ENCODE assay signal across 1 fruit fly cellular context in the genomic region with DNA sequence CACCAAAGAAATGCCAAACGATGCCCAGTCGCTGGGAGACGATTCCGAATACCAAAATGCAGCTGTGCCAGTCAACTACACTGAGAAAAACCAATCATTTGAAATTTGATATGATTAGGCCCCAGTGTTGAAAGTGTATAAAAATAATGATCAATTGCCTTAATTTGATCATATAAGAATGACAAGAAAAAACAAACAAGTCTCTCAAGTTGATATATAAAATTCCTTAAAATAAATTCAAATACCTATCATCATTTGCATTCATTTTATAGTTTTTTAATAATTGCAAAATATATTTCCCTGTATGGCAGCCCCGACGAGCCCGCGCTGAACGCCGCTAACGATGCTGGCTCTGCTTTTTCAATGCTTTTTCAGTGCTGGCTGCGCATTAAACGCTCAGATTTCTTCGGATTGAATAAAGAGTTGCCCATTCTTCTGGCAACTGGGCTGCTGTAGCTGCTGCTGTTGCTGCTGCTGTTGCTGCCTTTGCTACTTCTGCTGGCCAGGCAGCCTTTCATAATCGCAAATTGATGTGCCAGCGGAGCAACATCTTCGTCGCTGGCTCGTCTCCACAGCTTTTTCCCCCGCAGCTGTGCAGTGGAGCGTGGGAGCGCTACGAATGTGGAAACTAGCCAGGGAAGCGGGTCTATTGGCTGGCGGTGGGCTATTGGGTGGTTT.
TF ChIP-seq lines count a peak whose summit lies in the region.

No protein-coding gene starts in this region.

TF ChIP-seq in whole organism, embryonic, 481 proteins besides CTCF, POLR2A, EP300 and RAD21 (continued from another document and continues in another):
- TF ChIP-seq CG15601 (tag; optimal IDR thresholded peaks at IDR 0.05; lab: Kevin White, UChicago) (no peak), CG4404 (GFP tag; IDR thresholded peaks at IDR 0.05; lab: Robert Waterston, UW) (no peak), CG17359 (tag; optimal IDR thresholded peaks at IDR 0.05; lab: Kevin White, UChicago) (peak; percentile 52), ftz-f1 (GFP tag; optimal IDR thresholded peaks at IDR 0.05; lab: Kevin White, UChicago) (no peak), CG8089 (GFP tag; optimal IDR thresholded peaks at IDR 0.05; lab: Kevin White, UChicago) (no peak), CG18262 (tag; optimal IDR thresholded peaks at IDR 0.05; lab: Kevin White, UChicago) (peak; percentile 46), stwl (tag; optimal IDR thresholded peaks at IDR 0.05; lab: Kevin White, UChicago) (no peak), CG7745 (tag; optimal IDR thresholded peaks at IDR 0.05; lab: Kevin White, UChicago) (no peak), br (optimal IDR thresholded peaks at IDR 0.05; lab: Kevin White, UChicago) (no peak), bsh (GFP tag; optimal IDR thresholded peaks at IDR 0.05; lab: Kevin White, UChicago) (peak; percentile 7 to 46), CG18619 (GFP tag; optimal IDR thresholded peaks at IDR 0.05; lab: Kevin White, UChicago) (peak; percentile 26), cas (GFP tag; IDR thresholded peaks at IDR 0.05; lab: Robert Waterston, UW) (no peak), CG14710 (tag; optimal IDR thresholded peaks at IDR 0.05; lab: Kevin White, UChicago) (peak; percentile 17), CG7987 (GFP tag; optimal IDR thresholded peaks at IDR 0.05; lab: Kevin White, UChicago) (no peak), HLH3B (GFP tag; IDR thresholded peaks at IDR 0.05; lab: Robert Waterston, UW) (0 out of 2 replicates have a peak, but pooled peaks have one; percentile 27), sisA (GFP tag; IDR thresholded peaks at IDR 0.05; lab: Robert Waterston, UW) (0 out of 2 replicates have a peak, but pooled peaks have one; percentile 13), Opbp (GFP tag; IDR thresholded peaks at IDR 0.05; lab: Robert Waterston, UW; ENCODE audit: partially characterized antibody) (no peak), gce (GFP tag; IDR thresholded peaks at IDR 0.05; lab: Robert Waterston, UW) (0 out of 3 replicates have a peak, but pooled peaks have one; percentile 39), CG18764 (GFP tag; optimal IDR thresholded peaks at IDR 0.05; lab: Kevin White, UChicago) (no peak), Spps (tag; optimal IDR thresholded peaks at IDR 0.05; lab: Kevin White, UChicago) (no peak), B-H2 (GFP tag; optimal IDR thresholded peaks at IDR 0.05; lab: Kevin White, UChicago) (no peak), MTF-1 (GFP tag; optimal IDR thresholded peaks at IDR 0.05; lab: Kevin White, UChicago; ENCODE audit: borderline replicate concordance) (no peak), slbo (GFP tag; IDR thresholded peaks at IDR 0.05; lab: Robert Waterston, UW) (no peak), schlank (tag; optimal IDR thresholded peaks at IDR 0.05; lab: Kevin White, UChicago) (no peak), bab2 (GFP tag; optimal IDR thresholded peaks at IDR 0.05; lab: Kevin White, UChicago) (no peak), Gsc (GFP tag; IDR thresholded peaks at IDR 0.05; lab: Robert Waterston, UW) (no peak), CG10267 (tag; optimal IDR thresholded peaks at IDR 0.05; lab: Kevin White, UChicago) (peak; percentile 19), CG34224 (GFP tag; IDR thresholded peaks at IDR 0.05; lab: Robert Waterston, UW; ENCODE audit: partially characterized antibody) (no peak), knrl (GFP tag; IDR thresholded peaks at IDR 0.05; lab: Robert Waterston, UW; ENCODE audit: partially characterized antibody) (no peak), CG3847 (GFP tag; IDR thresholded peaks at IDR 0.05; lab: Robert Waterston, UW) (no peak), vfl (GFP tag; optimal IDR thresholded peaks at IDR 0.05; lab: Kevin White, UChicago) (no peak), jing (GFP tag; optimal IDR thresholded peaks at IDR 0.05; lab: Kevin White, UChicago) (no peak), chif (GFP tag; optimal IDR thresholded peaks at IDR 0.05; lab: Kevin White, UChicago) (no peak), Mrtf (GFP tag; IDR thresholded peaks at IDR 0.05; lab: Robert Waterston, UW) (no peak), disco-r (GFP tag; optimal IDR thresholded peaks at IDR 0.05; lab: Kevin White, UChicago) (no peak), CG43689 (GFP tag; IDR thresholded peaks at IDR 0.05; lab: Robert Waterston, UW) (no peak), CG17361 (GFP tag; IDR thresholded peaks at IDR 0.05; lab: Robert Waterston, UW) (peak; percentile 62), otp (GFP tag; IDR thresholded peaks at IDR 0.05; lab: Robert Waterston, UW) (no peak), CG13287 (GFP tag; IDR thresholded peaks at IDR 0.05; lab: Robert Waterston, UW; ENCODE audit: partially characterized antibody) (no peak), ham (GFP tag; IDR thresholded peaks at IDR 0.05; lab: Robert Waterston, UW) (no peak), pzg (GFP tag; optimal IDR thresholded peaks at IDR 0.05; lab: Kevin White, UChicago) (no peak), eyg (GFP tag; optimal IDR thresholded peaks at IDR 0.05; lab: Kevin White, UChicago) (no peak), Xbp1 (GFP tag; optimal IDR thresholded peaks at IDR 0.05; lab: Kevin White, UChicago) (peak; percentile 25), CG12155 (GFP tag; optimal IDR thresholded peaks at IDR 0.05; lab: Kevin White, UChicago) (no peak), CG16779 (GFP tag; IDR thresholded peaks at IDR 0.05; lab: Robert Waterston, UW) (no peak), CG15011 (GFP tag; optimal IDR thresholded peaks at IDR 0.05; lab: Kevin White, UChicago) (no peak), CG6813 (GFP tag; optimal IDR thresholded peaks at IDR 0.05; lab: Kevin White, UChicago) (no peak), Lhr (GFP tag; optimal IDR thresholded peaks at IDR 0.05; lab: Kevin White, UChicago) (no peak), CG3065 (GFP tag; optimal IDR thresholded peaks at IDR 0.05; lab: Kevin White, UChicago) (no peak), org-1 (GFP tag; optimal IDR thresholded peaks at IDR 0.05; lab: Kevin White, UChicago) (no peak), CG14441 (GFP tag; IDR thresholded peaks at IDR 0.05; lab: Robert Waterston, UW) (no peak), CG18599 (GFP tag; optimal IDR thresholded peaks at IDR 0.05; lab: Kevin White, UChicago) (no peak), Ravus (GFP tag; IDR thresholded peaks at IDR 0.05; lab: Robert Waterston, UW) (no peak), ATbp (GFP tag; optimal IDR thresholded peaks at IDR 0.05; lab: Kevin White, UChicago) (peak; percentile 19), dati (GFP tag; IDR thresholded peaks at IDR 0.05; lab: Robert Waterston, UW) (no peak), Sin3A (optimal IDR thresholded peaks at IDR 0.05; lab: Kevin White, UChicago) (no peak), CG30431 (GFP tag; optimal IDR thresholded peaks at IDR 0.05; lab: Kevin White, UChicago) (no peak), HmgZ (tag; optimal IDR thresholded peaks at IDR 0.05; lab: Kevin White, UChicago) (no peak), CG34422 (GFP tag; IDR thresholded peaks at IDR 0.05; lab: Robert Waterston, UW) (no peak), CG17802 (tag; optimal IDR thresholded peaks at IDR 0.05; lab: Kevin White, UChicago) (no peak), tgo (GFP tag; IDR thresholded peaks at IDR 0.05; lab: Robert Waterston, UW) (peak; percentile 43; the same call in 2 of the 3 replicates), gcm2 (GFP tag; optimal IDR thresholded peaks at IDR 0.05; lab: Kevin White, UChicago) (no peak), CG11398 (GFP tag; optimal IDR thresholded peaks at IDR 0.05; lab: Kevin White, UChicago) (no peak), CG8765 (GFP tag; IDR thresholded peaks at IDR 0.05; lab: Robert Waterston, UW) (no peak), fu2 (GFP tag; optimal IDR thresholded peaks at IDR 0.05; lab: Kevin White, UChicago) (no peak), ttk (GFP tag; IDR thresholded peaks at IDR 0.05; lab: Robert Waterston, UW) (0 out of 2 replicates have a peak, but pooled peaks have one; percentile 25), CG7839 (tag; optimal IDR thresholded peaks at IDR 0.05; lab: Kevin White, UChicago) (peak; percentile 57), CG4424 (GFP tag; optimal IDR thresholded peaks at IDR 0.05; lab: Kevin White, UChicago) (peak; percentile 38), CG30020 (tag; optimal IDR thresholded peaks at IDR 0.05; lab: Kevin White, UChicago) (no peak), Doc2 (GFP tag; IDR thresholded peaks at IDR 0.05; lab: Robert Waterston, UW) (no peak), CG32772 (GFP tag; IDR thresholded peaks at IDR 0.05; lab: Robert Waterston, UW) (0 out of 2 replicates have a peak, but pooled peaks have one; percentile 19), Vsx1 (GFP tag; optimal IDR thresholded peaks at IDR 0.05; lab: Kevin White, UChicago) (peak; percentile 4), inv (GFP tag; IDR thresholded peaks at IDR 0.05; lab: Robert Waterston, UW; ENCODE audit: partially characterized antibody) (no peak), cg (GFP tag; optimal IDR thresholded peaks at IDR 0.05; lab: Kevin White, UChicago) (no peak), Eip74EF (GFP tag; optimal IDR thresholded peaks at IDR 0.05; lab: Kevin White, UChicago) (peak in 1 of 2 experiments; percentile 15), Ets65A (GFP tag; lab: Kevin White, UChicago) (no peak), CG15514 (GFP tag; optimal IDR thresholded peaks at IDR 0.05; lab: Kevin White, UChicago) (no peak), CG9876 (GFP tag; optimal IDR thresholded peaks at IDR 0.05; lab: Kevin White, UChicago) (no peak), fd102C (GFP tag; optimal IDR thresholded peaks at IDR 0.05; lab: Kevin White, UChicago) (no peak), slp2 (GFP tag; optimal IDR thresholded peaks at IDR 0.05; lab: Kevin White, UChicago) (no peak), CG10366 (GFP tag; IDR thresholded peaks at IDR 0.05; lab: Robert Waterston, UW) (peak; percentile 39; the same call in 1 of the 2 replicates), CG18011 (GFP tag; optimal IDR thresholded peaks at IDR 0.05; lab: Kevin White, UChicago) (no peak), CG10431 (GFP tag; optimal IDR thresholded peaks at IDR 0.05; lab: Kevin White, UChicago) (no peak), CG15696 (tag; optimal IDR thresholded peaks at IDR 0.05; lab: Kevin White, UChicago) (no peak), Blimp-1 (GFP tag; optimal IDR thresholded peaks at IDR 0.05; lab: Kevin White, UChicago) (peak; percentile 40), Atf3 (GFP tag; optimal IDR thresholded peaks at IDR 0.05; lab: Kevin White, UChicago) (no peak), salm (tag; optimal IDR thresholded peaks at IDR 0.05; lab: Kevin White, UChicago) (no peak), dimm (GFP tag; IDR thresholded peaks at IDR 0.05; lab: Robert Waterston, UW) (0 out of 2 replicates have a peak, but pooled peaks have one; percentile 4), CG3838 (GFP tag; optimal IDR thresholded peaks at IDR 0.05; lab: Kevin White, UChicago) (no peak), H2.0 (GFP tag; IDR thresholded peaks at IDR 0.05; lab: Robert Waterston, UW) (0 out of 2 replicates have a peak, but pooled peaks have one; percentile 17), gcm (GFP tag; optimal IDR thresholded peaks at IDR 0.05; lab: Kevin White, UChicago) (no peak), Dbx (GFP tag; IDR thresholded peaks at IDR 0.05; lab: Robert Waterston, UW) (no peak), pan (optimal IDR thresholded peaks at IDR 0.05; lab: Kevin White, UChicago) (no peak), pan (GFP tag; optimal IDR thresholded peaks at IDR 0.05 in 1 of 2, IDR thresholded peaks at IDR 0.05 in 1 of 2) (peak in 1 of 2 experiments; percentile 50), Fer3 (tag; optimal IDR thresholded peaks at IDR 0.05; lab: Kevin White, UChicago) (no peak), Dad (GFP tag; optimal IDR thresholded peaks at IDR 0.05; lab: Kevin White, UChicago) (no peak), Oli (tag; optimal IDR thresholded peaks at IDR 0.05; lab: Kevin White, UChicago) (peak; percentile 60), CG6765 (GFP tag; optimal IDR thresholded peaks at IDR 0.05; lab: Kevin White, UChicago) (no peak), Ptx1 (GFP tag; IDR thresholded peaks at IDR 0.05; lab: Robert Waterston, UW) (peak; percentile 53), CG5245 (GFP tag; optimal IDR thresholded peaks at IDR 0.05; lab: Kevin White, UChicago) (no peak), gsb (GFP tag; IDR thresholded peaks at IDR 0.05; lab: Robert Waterston, UW) (no peak), dpn (GFP tag; optimal IDR thresholded peaks at IDR 0.05; lab: Kevin White, UChicago) (peak in 1 of 2 experiments; percentile 23), pros (GFP tag; optimal IDR thresholded peaks at IDR 0.05; lab: Kevin White, UChicago) (no peak), sr (GFP tag; IDR thresholded peaks at IDR 0.05; lab: Robert Waterston, UW) (peak; percentile 89), trem (tag; optimal IDR thresholded peaks at IDR 0.05; lab: Kevin White, UChicago) (no peak), crp (GFP tag; optimal IDR thresholded peaks at IDR 0.05; lab: Kevin White, UChicago) (no peak), tll (GFP tag; optimal IDR thresholded peaks at IDR 0.05; lab: Kevin White, UChicago) (no peak), CG4328 (GFP tag; optimal IDR thresholded peaks at IDR 0.05; lab: Kevin White, UChicago) (no peak), hbn (GFP tag; IDR thresholded peaks at IDR 0.05; lab: Robert Waterston, UW; ENCODE audit: partially characterized antibody) (no peak), HmgD (GFP tag; optimal IDR thresholded peaks at IDR 0.05; lab: Kevin White, UChicago) (no peak), crc (GFP tag; optimal IDR thresholded peaks at IDR 0.05; lab: Kevin White, UChicago) (no peak), Hey (tag; optimal IDR thresholded peaks at IDR 0.05; lab: Kevin White, UChicago) (no peak), pho (GFP tag; optimal IDR thresholded peaks at IDR 0.05; lab: Kevin White, UChicago) (no peak), CG12659 (GFP tag; optimal IDR thresholded peaks at IDR 0.05; lab: Kevin White, UChicago) (peak; percentile 25), Nf-YB (GFP tag; optimal IDR thresholded peaks at IDR 0.05; lab: Kevin White, UChicago) (no peak), CG8924 (tag; optimal IDR thresholded peaks at IDR 0.05; lab: Kevin White, UChicago) (peak; percentile 17), CG6272 (GFP tag; IDR thresholded peaks at IDR 0.05; lab: Robert Waterston, UW) (no peak), CG11504 (tag; optimal IDR thresholded peaks at IDR 0.05; lab: Kevin White, UChicago) (peak; percentile 72), croc (GFP tag; conservative IDR thresholded peaks at IDR 0.05; lab: Robert Waterston, UW) (0 out of 3 replicates have a peak, but pooled peaks have one; percentile 24), ara (GFP tag; IDR thresholded peaks at IDR 0.05; lab: Robert Waterston, UW) (no peak), CG12769 (tag; optimal IDR thresholded peaks at IDR 0.05; lab: Kevin White, UChicago) (peak; percentile 37), CG16863 (GFP tag; optimal IDR thresholded peaks at IDR 0.05; lab: Kevin White, UChicago) (no peak), prd (optimal IDR thresholded peaks at IDR 0.05; lab: Kevin White, UChicago) (no peak), prd (GFP tag; IDR thresholded peaks at IDR 0.05; lab: Robert Waterston, UW) (peak; percentile 54; the same call in 2 of the 3 replicates), zfh2 (GFP tag; optimal IDR thresholded peaks at IDR 0.05; lab: Kevin White, UChicago) (no peak), CG10979 (tag; optimal IDR thresholded peaks at IDR 0.05; lab: Kevin White, UChicago) (peak; percentile 30)
